Worm (Caenorhabditis elegans): ENCODE data around the gene tni-3.

DNA sequence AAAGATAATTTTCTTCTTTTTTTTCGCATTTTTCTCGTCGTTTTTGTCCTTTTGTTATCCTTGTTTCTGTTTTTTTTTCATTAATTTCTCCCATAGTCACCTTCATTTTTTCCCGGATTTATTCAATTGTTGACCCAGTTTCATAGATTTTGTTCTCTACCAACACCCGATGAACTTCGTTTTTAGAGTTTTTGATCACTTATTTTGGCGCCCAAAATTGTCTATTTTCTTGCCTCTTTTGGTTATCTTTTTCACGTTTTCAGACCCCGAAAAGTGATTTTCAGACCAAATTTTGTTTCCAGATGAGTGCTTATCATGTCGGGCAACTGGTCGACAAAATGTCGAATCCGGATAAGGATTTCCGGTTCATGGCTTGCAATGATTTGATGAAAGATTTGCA lies 32.4 kb downstream of the tni-3 start, which contains the start of gene cand-1:
- TF ChIP-seq F37B4.10 (GFP tag; IDR thresholded peaks at IDR 0.05) (no peak), madf-6 (GFP tag; IDR thresholded peaks at IDR 0.05) (no peak), egrh-3 (GFP tag; IDR thresholded peaks at IDR 0.05) (no peak), nfya-1 (tag; optimal IDR thresholded peaks at IDR 0.05; ENCODE audit: borderline replicate concordance, insufficient read depth) (no peak), xnd-1 (tag; optimal IDR thresholded peaks at IDR 0.05) (no peak), unc-62 (GFP tag; optimal IDR thresholded peaks at IDR 0.05) (no peak), cebp-1 (GFP tag; IDR thresholded peaks at IDR 0.05) (no peak), cebp-1 (tag; optimal IDR thresholded peaks at IDR 0.05) (no peak), bed-1 (GFP tag; IDR thresholded peaks at IDR 0.05) (no peak), lin-40 (tag; optimal IDR thresholded peaks at IDR 0.05) (no peak), nhr-179 (tag; optimal IDR thresholded peaks at IDR 0.05) (no peak), F10E7.11 (tag; optimal IDR thresholded peaks at IDR 0.05) (no peak), dpff-1 (tag; optimal IDR thresholded peaks at IDR 0.05) (no peak)
